Worm (Caenorhabditis elegans) whole organism, L3 larva: ENCODE measurements around the gene D1079.1.

Experiments used
- ceh-28 ChIP-seq: fragments of 150-350 bp; optimal IDR thresholded peaks from 2 replicates; lab custom pipeline; 2014; ENCODE audit warnings: missing biosample characterization, missing genetic modification reagents, missing genetic modification characterization
- nhr-76 ChIP-seq: fragments of 150-350 bp; sonication (generic microtip); optimal IDR thresholded peaks from 5 replicates; lab custom pipeline; 2014; ENCODE audit warnings: missing biosample characterization, missing genetic modification characterization
- pha-4 ChIP-seq: fragments of 150-350 bp; optimal IDR thresholded peaks from 2 replicates; lab custom pipeline; 2014; ENCODE audit warnings: missing biosample characterization, missing genetic modification reagents, missing genetic modification characterization

- TF ChIP-seq pha-4 (tag; lab: Kevin White, UChicago) (no peak), ceh-28 (tag; lab: Kevin White, UChicago) (no peak), nhr-76 (tag; lab: Kevin White, UChicago) (no peak)
Measured at ce11 chrX:4363200-4363599, 39.8 kb upstream of the D1079.1 start, which contains the start of gene F14H12.17.
